Fruit fly (Drosophila melanogaster) whole organism, prepupa: ENCODE measurements around the gene Fuca.

Source experiments
- Blimp-1 ChIP-seq: fragments of 200-800 bp; sonication (Bioruptor generic); optimal IDR thresholded peaks from 3 replicates; lab custom pipeline; 2017; ENCODE audit warnings: missing biosample characterization, missing genetic modification characterization, mild to moderate bottlenecking, moderate library complexity, missing genetic modification reagents
- CG10631 ChIP-seq: fragments of 200-800 bp; sonication (Bioruptor generic); optimal IDR thresholded peaks from 2 replicates; lab custom pipeline; 2016; ENCODE audit warnings: missing biosample characterization, missing genetic modification characterization
- CG10669 ChIP-seq: fragments of 200-800 bp; sonication (Bioruptor generic); optimal IDR thresholded peaks from 3 replicates; lab custom pipeline; 2018; ENCODE audit warnings: missing biosample characterization, mild to moderate bottlenecking, missing genetic modification characterization, moderate library complexity
- CG11294 ChIP-seq: fragments of 200-800 bp; sonication (Bioruptor generic); IDR thresholded peaks from 2 replicates; pipeline ENCODE4 v1.3.6; 2022; ENCODE audit warnings: missing biosample characterization, missing genetic modification characterization
- CG1621 ChIP-seq: fragments of 200-800 bp; sonication (Bioruptor generic); optimal IDR thresholded peaks from 3 replicates; lab custom pipeline; 2018; ENCODE audit warnings: missing biosample characterization, mild to moderate bottlenecking, missing genetic modification characterization
- CG31627 ChIP-seq: fragments of 200-800 bp; sonication (Bioruptor generic); optimal IDR thresholded peaks from 3 replicates; lab custom pipeline; 2016; ENCODE audit warnings: missing biosample characterization, missing genetic modification characterization
- CG34406 ChIP-seq: fragments of 200-800 bp; sonication (Bioruptor generic); optimal IDR thresholded peaks from 3 replicates; lab custom pipeline; 2016; ENCODE audit warnings: missing biosample characterization, missing genetic modification characterization
- CG4318 ChIP-seq: fragments of 200-800 bp; sonication (Bioruptor generic); optimal IDR thresholded peaks from 3 replicates; lab custom pipeline; 2017; ENCODE audit warnings: missing biosample characterization, mild to moderate bottlenecking, missing genetic modification characterization
- CG6163 ChIP-seq: fragments of 200-800 bp; sonication (Bioruptor generic); IDR thresholded peaks from 3 replicates; pipeline ENCODE4 v1.3.6; 2022; ENCODE audit warnings: missing biosample characterization, missing genetic modification characterization
- CG6808 ChIP-seq: fragments of 200-800 bp; sonication (Bioruptor generic); optimal IDR thresholded peaks from 3 replicates; lab custom pipeline; 2017; ENCODE audit warnings: missing biosample characterization, missing genetic modification characterization, mild to moderate bottlenecking, moderate library complexity, missing genetic modification reagents
- CG6854 ChIP-seq: fragments of 200-800 bp; sonication (Bioruptor generic); optimal IDR thresholded peaks from 2 replicates; lab custom pipeline; 2017; ENCODE audit warnings: missing biosample characterization, mild to moderate bottlenecking, missing genetic modification characterization
- CG7368 ChIP-seq: fragments of 200-800 bp; sonication (Bioruptor generic); optimal IDR thresholded peaks from 3 replicates; lab custom pipeline; 2016; ENCODE audit warnings: missing biosample characterization, missing genetic modification characterization
- CG8119 ChIP-seq: fragments of 200-800 bp; sonication (Bioruptor generic); IDR thresholded peaks from 3 replicates; pipeline ENCODE4 v1.3.6; 2022; ENCODE audit warnings: missing biosample characterization, missing genetic modification characterization
- CG8319 ChIP-seq: fragments of 200-800 bp; sonication (Bioruptor generic); optimal IDR thresholded peaks from 3 replicates; lab custom pipeline; 2016; ENCODE audit warnings: missing biosample characterization, missing genetic modification characterization
- CG8632 ChIP-seq: fragments of 200-800 bp; sonication (Bioruptor generic); optimal IDR thresholded peaks from 3 replicates; lab custom pipeline; 2016; ENCODE audit warnings: missing biosample characterization, missing genetic modification characterization
- CG9139 ChIP-seq: fragments of 200-800 bp; sonication (Bioruptor generic); optimal IDR thresholded peaks from 3 replicates; lab custom pipeline; 2017; ENCODE audit warnings: missing biosample characterization, mild to moderate bottlenecking, missing genetic modification characterization
- Eip75B ChIP-seq: fragments of 200-800 bp; sonication (Bioruptor generic); optimal IDR thresholded peaks from 3 replicates; lab custom pipeline; 2016; ENCODE audit warnings: missing biosample characterization, missing genetic modification characterization
- Eip78C ChIP-seq: fragments of 200-800 bp; sonication (Bioruptor generic); peaks from one replicate; lab custom pipeline; 2016; ENCODE audit warnings: missing biosample characterization, missing genetic modification characterization
- Eip93F ChIP-seq: fragments of 200-800 bp; sonication (Bioruptor generic); optimal IDR thresholded peaks from 2 replicates; lab custom pipeline; 2016; ENCODE audit warnings: missing biosample characterization, mild to moderate bottlenecking, missing genetic modification characterization
- Ets21C ChIP-seq: fragments of 200-800 bp; sonication (Bioruptor generic); optimal IDR thresholded peaks from 3 replicates; lab custom pipeline; 2016; ENCODE audit warnings: missing biosample characterization, missing genetic modification characterization
- Ets96B ChIP-seq: fragments of 200-800 bp; optimal IDR thresholded peaks from 2 replicates; lab custom pipeline; 2019; ENCODE audit warnings: missing biosample characterization, mild to moderate bottlenecking, missing genetic modification characterization, moderate library complexity
- Gug ChIP-seq: fragments of 200-800 bp; sonication (Bioruptor generic); IDR thresholded peaks from 2 replicates; pipeline ENCODE4 v1.3.6; 2022; ENCODE audit warnings: missing biosample characterization, missing genetic modification characterization
- Hr38 ChIP-seq: sonication (Bioruptor generic); optimal IDR thresholded peaks from 2 replicates; lab custom pipeline; 2016; ENCODE audit warnings: missing biosample characterization, missing genetic modification characterization
- Hr39 ChIP-seq: fragments of 200-800 bp; sonication (Bioruptor generic); optimal IDR thresholded peaks from 2 replicates; lab custom pipeline; 2016; ENCODE audit warnings: missing biosample characterization, missing genetic modification characterization
- Hr4 ChIP-seq: fragments of 200-800 bp; sonication (Bioruptor generic); optimal IDR thresholded peaks from 3 replicates; lab custom pipeline; 2016; ENCODE audit warnings: missing biosample characterization, missing genetic modification characterization
- Met ChIP-seq: fragments of 200-800 bp; sonication (Bioruptor generic); optimal IDR thresholded peaks from 3 replicates; lab custom pipeline; 2016; ENCODE audit warnings: missing biosample characterization, missing genetic modification characterization
- Smox ChIP-seq: fragments of 200-800 bp; sonication (Bioruptor generic); optimal IDR thresholded peaks from 3 replicates; lab custom pipeline; 2016; ENCODE audit warnings: missing biosample characterization, missing genetic modification characterization
- Sox14 ChIP-seq: fragments of 200-800 bp; sonication (Bioruptor generic); optimal IDR thresholded peaks from 3 replicates; lab custom pipeline; 2016; ENCODE audit warnings: missing biosample characterization, missing genetic modification characterization
- achi ChIP-seq: fragments of 200-800 bp; sonication (Bioruptor generic); optimal IDR thresholded peaks from 3 replicates; lab custom pipeline; 2016; ENCODE audit warnings: missing biosample characterization, missing genetic modification characterization
- acj6 ChIP-seq: fragments of 200-800 bp; sonication (Bioruptor generic); optimal IDR thresholded peaks from 3 replicates; lab custom pipeline; 2016; ENCODE audit warnings: missing biosample characterization, missing genetic modification characterization
- cyc ChIP-seq: fragments of 200-800 bp; sonication (Bioruptor generic); optimal IDR thresholded peaks from 3 replicates; lab custom pipeline; 2016; ENCODE audit warnings: missing biosample characterization, missing genetic modification characterization
- dac ChIP-seq: fragments of 200-800 bp; sonication (Bioruptor generic); optimal IDR thresholded peaks from 2 replicates; lab custom pipeline; 2017; ENCODE audit warnings: missing biosample characterization, mild to moderate bottlenecking, missing genetic modification characterization
- eg ChIP-seq: fragments of 200-800 bp; sonication (Bioruptor generic); IDR thresholded peaks from 3 replicates; pipeline ENCODE4 v1.3.6; 2022; ENCODE audit warnings: missing biosample characterization, missing genetic modification characterization
- esn ChIP-seq: fragments of 200-800 bp; sonication (Bioruptor generic); optimal IDR thresholded peaks from 2 replicates; lab custom pipeline; 2016; ENCODE audit warnings: missing biosample characterization, mild to moderate bottlenecking, missing genetic modification characterization, moderate library complexity
- fd59A ChIP-seq: fragments of 200-800 bp; sonication (Bioruptor generic); optimal IDR thresholded peaks from 2 replicates; lab custom pipeline; 2017; ENCODE audit warnings: missing biosample characterization, mild to moderate bottlenecking, missing genetic modification characterization, missing genetic modification reagents
- fd85E ChIP-seq: fragments of 200-800 bp; sonication (Bioruptor generic); optimal IDR thresholded peaks from 3 replicates; lab custom pipeline; 2016; ENCODE audit warnings: missing biosample characterization, missing genetic modification characterization
- fkh ChIP-seq: fragments of 200-800 bp; sonication (Bioruptor generic); optimal IDR thresholded peaks from 3 replicates; lab custom pipeline; 2017; ENCODE audit warnings: missing biosample characterization, mild to moderate bottlenecking, missing genetic modification characterization, moderate library complexity
- lz ChIP-seq: fragments of 200-800 bp; sonication (Bioruptor generic); optimal IDR thresholded peaks from 3 replicates; lab custom pipeline; 2016; ENCODE audit warnings: missing biosample characterization, missing genetic modification characterization
- net ChIP-seq: fragments of 200-800 bp; sonication (Bioruptor generic); optimal IDR thresholded peaks from 3 replicates; lab custom pipeline; 2016; ENCODE audit warnings: missing biosample characterization, missing genetic modification characterization
- pdm3 ChIP-seq: fragments of 200-800 bp; sonication (Bioruptor generic); optimal IDR thresholded peaks from 3 replicates; lab custom pipeline; 2016; ENCODE audit warnings: missing biosample characterization, missing genetic modification characterization
- salr ChIP-seq, 2 experiments: fragments of 200-800 bp; sonication (Bioruptor generic); optimal IDR thresholded peaks; 3 replicates each; lab custom pipeline; 2016 to 2018; ENCODE audit warnings: missing biosample characterization in 2 of 2, missing genetic modification characterization in 2 of 2, mild to moderate bottlenecking in 1 of 2
- spab ChIP-seq: fragments of 200-800 bp; sonication (Bioruptor generic); optimal IDR thresholded peaks from 2 replicates; lab custom pipeline; 2017; ENCODE audit warnings: missing biosample characterization, mild to moderate bottlenecking, missing genetic modification characterization, missing genetic modification reagents
- svp ChIP-seq: fragments of 200-800 bp; sonication (Bioruptor generic); peaks from one replicate; lab custom pipeline; 2016; ENCODE audit warnings: missing biosample characterization, missing genetic modification characterization
- vri ChIP-seq: fragments of 200-800 bp; sonication (Bioruptor generic); optimal IDR thresholded peaks from 3 replicates; lab custom pipeline; 2016; ENCODE audit warnings: missing biosample characterization, mild to moderate bottlenecking, missing genetic modification characterization

Gene Fuca

DNA sequence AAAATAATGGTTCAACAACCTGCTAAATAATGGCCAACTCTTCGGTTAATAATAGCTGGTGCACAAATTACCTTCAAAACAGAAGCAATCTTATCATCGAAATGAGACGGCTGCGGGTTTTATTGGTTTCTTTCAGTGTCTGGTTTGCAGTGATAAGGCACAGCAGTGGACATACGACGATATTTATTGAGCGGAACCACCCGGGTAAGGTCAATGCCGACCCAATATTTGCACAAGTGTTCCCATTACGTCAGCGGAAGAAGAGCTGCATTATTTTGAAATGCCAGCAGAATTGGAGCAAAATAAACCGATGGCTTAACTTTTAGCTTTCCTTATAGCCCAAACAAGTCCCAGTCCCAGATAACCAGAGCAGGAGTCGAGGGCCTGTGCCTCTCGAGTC, 3.3 kb upstream of the Fuca start (continued):
- TF ChIP-seq Hr39 (GFP tag; lab: Kevin White, UChicago) (no peak), Smox (GFP tag; lab: Kevin White, UChicago) (no peak), CG8319 (GFP tag; lab: Kevin White, UChicago) (no peak), CG6854 (peak; percentile 19), achi (GFP tag; lab: Kevin White, UChicago) (no peak), Gug (GFP tag; lab: Robert Waterston, UW) (no peak), Hr38 (GFP tag; lab: Kevin White, UChicago) (no peak), spab (GFP tag; lab: Kevin White, UChicago) (no peak), CG34406 (no peak), CG6808 (GFP tag; lab: Kevin White, UChicago) (no peak), lz (GFP tag; lab: Kevin White, UChicago) (no peak), Sox14 (no peak), CG8119 (GFP tag; lab: Robert Waterston, UW) (no peak), pdm3 (GFP tag; lab: Kevin White, UChicago) (no peak), CG1621 (tag; lab: Kevin White, UChicago) (no peak)

DNA sequence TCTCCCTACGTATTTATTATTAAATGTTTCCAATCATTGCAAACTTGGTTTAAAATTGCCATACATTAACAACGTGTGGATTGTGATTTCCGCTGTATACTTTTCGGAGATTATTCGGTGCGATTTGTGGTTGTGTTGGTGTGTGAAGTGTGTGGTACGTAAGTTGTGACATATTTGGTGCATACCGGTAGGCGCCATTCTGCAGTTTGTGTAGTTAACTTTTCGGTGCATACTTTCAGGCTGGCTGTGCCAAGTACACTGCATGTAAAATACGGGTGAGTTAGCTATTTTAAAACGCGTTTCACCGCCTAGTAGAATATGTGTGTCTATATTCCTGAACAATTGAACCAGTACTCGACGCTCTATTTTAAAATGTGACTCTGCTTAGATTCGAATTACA, 773 bp upstream of the Fuca start:
- TF ChIP-seq Eip78C (GFP tag; lab: Kevin White, UChicago): peak; percentile 8
- no peak for TF ChIP-seq CG9139
- TF ChIP-seq CG10631: no peak
- no peak for TF ChIP-seq Gug (GFP tag; lab: Robert Waterston, UW)

dm6 chr3L:11516229-11516628, 6.3 kb downstream of the Fuca start:
- TF ChIP-seq fkh (no peak), vri (GFP tag; lab: Kevin White, UChicago) (no peak), Eip93F (GFP tag; lab: Kevin White, UChicago) (no peak), Ets96B (tag; lab: Kevin White, UChicago) (no peak), Hr39 (GFP tag; lab: Kevin White, UChicago) (no peak), fd59A (GFP tag; lab: Kevin White, UChicago) (no peak), CG6808 (GFP tag; lab: Kevin White, UChicago) (no peak), Hr38 (GFP tag; lab: Kevin White, UChicago) (no peak), Gug (GFP tag; lab: Robert Waterston, UW) (no peak), CG31627 (no peak), Eip75B (GFP tag; lab: Kevin White, UChicago) (no peak), cyc (no peak), Smox (GFP tag; lab: Kevin White, UChicago) (no peak)

dm6 chr3L:11515349-11516079, 7.0 kb downstream of the Fuca start:
- TF ChIP-seq acj6 (GFP tag; lab: Kevin White, UChicago) (no peak), lz (GFP tag; lab: Kevin White, UChicago) (peak; percentile 30), Eip78C (GFP tag; lab: Kevin White, UChicago) (peak; percentile 50), esn (GFP tag; lab: Kevin White, UChicago) (peak; percentile 54), CG11294 (no peak), salr (GFP tag; optimal IDR thresholded peaks at IDR 0.05; lab: Kevin White, UChicago) (no peak), CG8319 (GFP tag; lab: Kevin White, UChicago) (no peak), CG1621 (tag; lab: Kevin White, UChicago) (no peak), CG34406 (no peak), Met (peak; percentile 25), CG10669 (GFP tag; lab: Kevin White, UChicago) (no peak), spab (GFP tag; lab: Kevin White, UChicago) (no peak), net (no peak), Hr38 (GFP tag; lab: Kevin White, UChicago) (no peak), eg (GFP tag; lab: Robert Waterston, UW) (no peak), CG6808 (GFP tag; lab: Kevin White, UChicago) (no peak), vri (GFP tag; lab: Kevin White, UChicago) (no peak), Ets21C (GFP tag; lab: Kevin White, UChicago) (peak; percentile 9), Blimp-1 (no peak), CG7368 (GFP tag; lab: Kevin White, UChicago) (no peak), CG4318 (no peak), fd85E (GFP tag; lab: Kevin White, UChicago) (no peak), Eip75B (GFP tag; lab: Kevin White, UChicago) (peak; percentile 19), svp (GFP tag; lab: Kevin White, UChicago) (peak; percentile 31), dac (GFP tag; lab: Kevin White, UChicago) (no peak), pdm3 (GFP tag; lab: Kevin White, UChicago) (no peak), Hr4 (GFP tag; lab: Kevin White, UChicago) (no peak), CG6163 (GFP tag; lab: Robert Waterston, UW) (0 out of 3 replicates have a peak, but pooled peaks have one; percentile 13), CG9139 (no peak), CG8632 (GFP tag; lab: Kevin White, UChicago) (no peak)
